Fruit fly (Drosophila melanogaster): Measurements from ENCODE around the gene Hsp60A.

Gene Hsp60A

dm6 chrX:11154511-11155197 lies 46.4 kb downstream of the Hsp60A start (continued):
- TF ChIP-seq vnd (GFP tag; IDR thresholded peaks at IDR 0.05; ENCODE audit: partially characterized antibody) (no peak), Hand (GFP tag; optimal IDR thresholded peaks at IDR 0.05) (no peak), ci (GFP tag; IDR thresholded peaks at IDR 0.05) (no peak), zen (tag; optimal IDR thresholded peaks at IDR 0.05) (no peak), CG17385 (GFP tag; optimal IDR thresholded peaks at IDR 0.05) (peak; percentile 70), nom (GFP tag; optimal IDR thresholded peaks at IDR 0.05) (peak; percentile 22), Nf-YC (tag; optimal IDR thresholded peaks at IDR 0.05) (peak; percentile 42), Nf-YB (GFP tag; optimal IDR thresholded peaks at IDR 0.05) (peak; percentile 67), sqz (GFP tag; optimal IDR thresholded peaks at IDR 0.05) (peak; percentile 43), psq (GFP tag; optimal IDR thresholded peaks at IDR 0.05) (peak; percentile 86), CG9727 (GFP tag; optimal IDR thresholded peaks at IDR 0.05) (no peak), Jarid2 (GFP tag; optimal IDR thresholded peaks at IDR 0.05) (peak; percentile 44), CG10565 (GFP tag; optimal IDR thresholded peaks at IDR 0.05) (no peak), Xbp1 (GFP tag; optimal IDR thresholded peaks at IDR 0.05) (no peak), CG6791 (GFP tag; IDR thresholded peaks at IDR 0.05; ENCODE audit: partially characterized antibody) (peak; percentile 31; the same call in 1 of the 3 replicates), Aef1 (GFP tag; IDR thresholded peaks at IDR 0.05) (0 out of 3 replicates have a peak, but pooled peaks have one; percentile 39), hth (optimal IDR thresholded peaks at IDR 0.05) (no peak)

dm6 chrX:11155808-11156589 lies 47.7 kb downstream of the Hsp60A start:
- TF ChIP-seq CG8089 (GFP tag; optimal IDR thresholded peaks at IDR 0.05), result no peak
- TF ChIP-seq CG12155 (GFP tag; optimal IDR thresholded peaks at IDR 0.05), result no peak
- peak; percentile 37 for TF ChIP-seq grau (tag; optimal IDR thresholded peaks at IDR 0.05)
- peak; percentile 55 for TF ChIP-seq cg (GFP tag; optimal IDR thresholded peaks at IDR 0.05)
- TF ChIP-seq cwo (GFP tag; optimal IDR thresholded peaks at IDR 0.05), result peak; percentile 3
- no peak for TF ChIP-seq CG11723 (GFP tag; optimal IDR thresholded peaks at IDR 0.05)
- TF ChIP-seq HLH4C (GFP tag; IDR thresholded peaks at IDR 0.05; ENCODE audit: partially characterized antibody), result no peak
- peak; percentile 31 for TF ChIP-seq CG18599 (GFP tag; optimal IDR thresholded peaks at IDR 0.05)
- no peak for TF ChIP-seq CG31441 (GFP tag; IDR thresholded peaks at IDR 0.05)
- peak; percentile 28 for TF ChIP-seq CG2712 (tag; optimal IDR thresholded peaks at IDR 0.05)
- peak; percentile 36 for TF ChIP-seq CG13424 (tag; optimal IDR thresholded peaks at IDR 0.05)
- TF ChIP-seq CG11695 (GFP tag; IDR thresholded peaks at IDR 0.05), result peak; percentile 56; the same call in 2 of the 3 replicates
- TF ChIP-seq trh (GFP tag; optimal IDR thresholded peaks at IDR 0.05), result no peak
- TF ChIP-seq MBD-R2 (GFP tag; IDR thresholded peaks at IDR 0.05), result peak; percentile 13; the same call in 1 of the 2 replicates
- TF ChIP-seq CG4360 (GFP tag; IDR thresholded peaks at IDR 0.05), result peak; percentile 20; the same call in 1 of the 2 replicates
- peak; percentile 72 to 93 for TF ChIP-seq insv (GFP tag; optimal IDR thresholded peaks at IDR 0.05)
- peak; percentile 4 for TF ChIP-seq CG9817 (tag; optimal IDR thresholded peaks at IDR 0.05)
- TF ChIP-seq Meics (GFP tag; optimal IDR thresholded peaks at IDR 0.05), result peak; percentile 40
- peak; percentile 69 for TF ChIP-seq CG32532 (GFP tag; IDR thresholded peaks at IDR 0.05)
- TF ChIP-seq CG10979 (tag; optimal IDR thresholded peaks at IDR 0.05), result peak; percentile 6
- peak; percentile 58 for TF ChIP-seq Rfx (GFP tag; IDR thresholded peaks at IDR 0.05)
- no peak for TF ChIP-seq CG9797 (GFP tag; optimal IDR thresholded peaks at IDR 0.05)
- TF ChIP-seq row (GFP tag; IDR thresholded peaks at IDR 0.05), result peak; percentile 42; the same call in 1 of the 3 replicates
- TF ChIP-seq lab (GFP tag; optimal IDR thresholded peaks at IDR 0.05), result peak; percentile 41
- TF ChIP-seq CG10267 (tag; optimal IDR thresholded peaks at IDR 0.05), result peak; percentile 13
- peak; percentile 67 for TF ChIP-seq bigmax (GFP tag; optimal IDR thresholded peaks at IDR 0.05)
- TF ChIP-seq Elba2 (GFP tag; optimal IDR thresholded peaks at IDR 0.05), result peak; percentile 74
- peak; percentile 7; the same call in 1 of the 2 replicates for TF ChIP-seq lmd (GFP tag; IDR thresholded peaks at IDR 0.05)
- peak; percentile 44 for TF ChIP-seq CG3281 (GFP tag; optimal IDR thresholded peaks at IDR 0.05)
- no peak for TF ChIP-seq E2f2 (GFP tag; IDR thresholded peaks at IDR 0.05)
